Worm (Caenorhabditis elegans) whole organism, L4 larva: ENCODE results near the gene fbxb-108.

Experiments used
- F10B5.3 ChIP-seq: sonication (generic microtip); optimal IDR thresholded peaks from 2 replicates; lab custom pipeline; 2016; ENCODE audit warnings: mild to moderate bottlenecking, missing genetic modification characterization, missing compliant biosample characterization
- F44E2.7 ChIP-seq: fragments of 200-800 bp; sonication (Bioruptor generic); IDR thresholded peaks from 2 replicates; pipeline ENCODE4 v2.1.2; 2022; ENCODE audit warnings: missing genetic modification characterization, missing compliant biosample characterization
- F49E8.2 ChIP-seq: sonication (generic microtip); optimal IDR thresholded peaks from 2 replicates; lab custom pipeline; 2016; ENCODE audit warnings: missing compliant biosample characterization, mild to moderate bottlenecking, missing genetic modification characterization, borderline replicate concordance
- T26A8.4 ChIP-seq: fragments of 200-800 bp; sonication (Bioruptor generic); IDR thresholded peaks from 2 replicates; pipeline ENCODE4 v1.3.6; 2022; ENCODE audit warnings: missing genetic modification characterization, missing compliant biosample characterization
- Y5F2A.4 ChIP-seq: fragments of 200-800 bp; sonication (Bioruptor generic); optimal IDR thresholded peaks from 2 replicates; lab custom pipeline; 2018; ENCODE audit warnings: mild to moderate bottlenecking, missing genetic modification characterization, missing compliant biosample characterization
- aha-1 ChIP-seq: fragments of 150-350 bp; peaks from one replicate; lab custom pipeline; 2014; ENCODE audit warnings: missing biosample characterization, missing genetic modification characterization
- ama-1 ChIP-seq: fragments of 150-350 bp; optimal IDR thresholded peaks from 2 replicates; lab custom pipeline; 2014; ENCODE audit warnings: inconsistent platforms, mixed read lengths
- ceh-28 ChIP-seq: fragments of 150-350 bp; optimal IDR thresholded peaks from 2 replicates; lab custom pipeline; 2014; ENCODE audit warnings: missing biosample characterization, missing genetic modification reagents, missing genetic modification characterization
- cey-2 ChIP-seq: sonication (generic microtip); optimal IDR thresholded peaks from 3 replicates; lab custom pipeline; 2017; ENCODE audit warnings: missing genetic modification characterization, mild to moderate bottlenecking, missing compliant biosample characterization, antibody characterized with exemption, borderline replicate concordance; ENCODE audit not compliant: insufficient read depth
- daf-16 ChIP-seq, 3 experiments: sonication (generic microtip); optimal IDR thresholded peaks; 2 replicates each; lab custom pipeline; 2016 to 2017; ENCODE audit warnings: missing genetic modification characterization in 3 of 3, missing genetic modification reagents in 3 of 3, mild to moderate bottlenecking in 2 of 3, missing compliant biosample characterization in 2 of 3, missing biosample characterization in 1 of 3, moderate library complexity in 1 of 3
- dmd-6 ChIP-seq: fragments of 200-800 bp; sonication (Bioruptor generic); IDR thresholded peaks from 2 replicates; pipeline ENCODE4 v1.3.6; 2022; ENCODE audit warnings: missing genetic modification reagents, missing genetic modification characterization, missing compliant biosample characterization
- dve-1 ChIP-seq: sonication (generic microtip); optimal IDR thresholded peaks from 2 replicates; lab custom pipeline; 2017; ENCODE audit warnings: antibody characterized with exemption, mild to moderate bottlenecking, missing genetic modification characterization, missing compliant biosample characterization; ENCODE audit not compliant: insufficient read depth
- hif-1 ChIP-seq, 2 experiments: sonication (generic microtip); optimal IDR thresholded peaks; 2 replicates each; lab custom pipeline; 2016 to 2017; ENCODE audit warnings: missing compliant biosample characterization in 2 of 2, missing genetic modification characterization in 2 of 2, missing genetic modification reagents in 2 of 2, missing genotype in 2 of 2, mild to moderate bottlenecking in 1 of 2
- hlh-11 ChIP-seq: fragments of 200-800 bp; sonication (Bioruptor generic); optimal IDR thresholded peaks from 2 replicates; lab custom pipeline; 2018; ENCODE audit warnings: mild to moderate bottlenecking, missing genetic modification characterization, missing compliant biosample characterization
- hlh-30 ChIP-seq: sonication (generic microtip); optimal IDR thresholded peaks from 2 replicates; lab custom pipeline; 2017; ENCODE audit warnings: antibody characterized with exemption, mild to moderate bottlenecking, missing genetic modification characterization, missing compliant biosample characterization; ENCODE audit not compliant: insufficient read depth
- lin-15B ChIP-seq: fragments of 150-350 bp; sonication (generic microtip); optimal IDR thresholded peaks from 3 replicates; lab custom pipeline; 2014; ENCODE audit warnings: missing biosample characterization, missing genetic modification characterization
- lin-29 ChIP-seq: fragments of 200-800 bp; sonication (Bioruptor generic); IDR thresholded peaks from 2 replicates; pipeline ENCODE4 v1.3.6; 2022; ENCODE audit warnings: missing genetic modification reagents, missing genetic modification characterization, missing compliant biosample characterization
- madf-5 ChIP-seq, 2 experiments: fragments of 200-800 bp; sonication (Bioruptor generic); IDR thresholded peaks; 2 replicates each; pipeline ENCODE4 v1.3.6; 2022; ENCODE audit warnings: missing compliant biosample characterization in 2 of 2, missing genetic modification characterization in 2 of 2
- mdl-1 ChIP-seq, 2 experiments: fragments of 150-350 bp in 1 of 2; sonication (generic microtip) in 1 of 2; optimal IDR thresholded peaks; 2 replicates each; lab custom pipeline; 2014 to 2017; ENCODE audit warnings: missing biosample characterization in 2 of 2, missing genetic modification characterization in 2 of 2
- mep-1 ChIP-seq: fragments of 150-350 bp; sonication (generic microtip); optimal IDR thresholded peaks from 3 replicates; lab custom pipeline; 2014; ENCODE audit warnings: missing biosample characterization, missing genetic modification characterization
- mes-2 ChIP-seq: sonication (generic microtip); optimal IDR thresholded peaks from 2 replicates; lab custom pipeline; 2016; ENCODE audit warnings: missing genotype, mild to moderate bottlenecking, missing genetic modification characterization, missing compliant biosample characterization; ENCODE audit not compliant: poor library complexity, severe bottlenecking
- mxl-2 ChIP-seq: fragments of 200-800 bp; sonication (Bioruptor generic); conservative IDR thresholded peaks from 2 replicates; pipeline ENCODE4 v1.3.6; 2022; ENCODE audit warnings: missing genetic modification reagents, missing genetic modification characterization, missing compliant biosample characterization
- mxl-3 ChIP-seq: fragments of 200-800 bp; sonication (Bioruptor generic); optimal IDR thresholded peaks from 2 replicates; lab custom pipeline; 2018; ENCODE audit warnings: mild to moderate bottlenecking, missing genetic modification characterization, missing compliant biosample characterization
- nhr-102 ChIP-seq: sonication (generic microtip); optimal IDR thresholded peaks from 2 replicates; lab custom pipeline; 2016; ENCODE audit warnings: mild to moderate bottlenecking, missing genetic modification characterization, moderate library complexity, missing compliant biosample characterization
- nhr-237 ChIP-seq: sonication (generic microtip); optimal IDR thresholded peaks from 2 replicates; lab custom pipeline; 2017; ENCODE audit warnings: missing biosample characterization, missing genetic modification characterization
- nhr-28 ChIP-seq: fragments of 150-350 bp; optimal IDR thresholded peaks from 2 replicates; lab custom pipeline; 2014; ENCODE audit warnings: missing biosample characterization, missing genetic modification characterization
- nhr-41 ChIP-seq: fragments of 200-800 bp; sonication (Bioruptor generic); IDR thresholded peaks from 2 replicates; pipeline ENCODE4 v1.3.6; 2022; ENCODE audit warnings: missing genetic modification reagents, missing genetic modification characterization, missing compliant biosample characterization
- nhr-42 ChIP-seq: fragments of 200-800 bp; sonication (Bioruptor generic); IDR thresholded peaks from 2 replicates; pipeline ENCODE4 v1.3.6; 2022; ENCODE audit warnings: missing genetic modification characterization, missing compliant biosample characterization
- nhr-48 ChIP-seq: sonication (generic microtip); optimal IDR thresholded peaks from 2 replicates; lab custom pipeline; 2016; ENCODE audit warnings: mild to moderate bottlenecking, missing genetic modification characterization, missing compliant biosample characterization
- nhr-6 ChIP-seq: fragments of 150-350 bp; optimal IDR thresholded peaks from 2 replicates; lab custom pipeline; 2014; ENCODE audit warnings: missing biosample characterization, missing genetic modification characterization
- nhr-77 ChIP-seq: fragments of 150-350 bp; optimal IDR thresholded peaks from 2 replicates; lab custom pipeline; 2014; ENCODE audit warnings: missing biosample characterization, missing genetic modification characterization
- pha-4 ChIP-seq, 2 experiments: fragments of 150-350 bp in 1 of 2; fragments of 200-800 bp in 1 of 2; sonication (Bioruptor generic) in 1 of 2; IDR thresholded peaks in 1 of 2; optimal IDR thresholded peaks in 1 of 2; 2 replicates each; pipeline versions ENCODE4 v1.3.6 to Lab custom; 2014 to 2022; ENCODE audit warnings: missing genetic modification characterization in 2 of 2, missing genetic modification reagents in 2 of 2, missing biosample characterization in 1 of 2, missing compliant biosample characterization in 1 of 2
- pqm-1 ChIP-seq: sonication (generic microtip); optimal IDR thresholded peaks from 2 replicates; lab custom pipeline; 2017; ENCODE audit warnings: missing biosample characterization, missing genetic modification characterization
- rbr-2 ChIP-seq: sonication (generic microtip); optimal IDR thresholded peaks from 2 replicates; lab custom pipeline; 2016; ENCODE audit warnings: missing genotype, missing genetic modification characterization, missing compliant biosample characterization
- set-16 ChIP-seq: fragments of 200-800 bp; sonication (Bioruptor generic); IDR thresholded peaks from 2 replicates; pipeline ENCODE4 v1.3.6; 2022; ENCODE audit warnings: missing genetic modification reagents, missing genetic modification characterization, missing compliant biosample characterization
- unc-62 ChIP-seq, 3 experiments: fragments of 150-350 bp in 1 of 3; sonication (generic microtip); optimal IDR thresholded peaks in 2 of 3; peaks in 1 of 3; 1 replicate in 1 of 3; 2 replicates in 2 of 3; lab custom pipeline; 2014 to 2017; ENCODE audit warnings: missing biosample characterization in 3 of 3, missing genetic modification characterization in 3 of 3, missing genetic modification reagents in 3 of 3, missing genotype in 1 of 3
- zfp-2 ChIP-seq: sonication (generic microtip); optimal IDR thresholded peaks from 2 replicates; lab custom pipeline; 2016; ENCODE audit warnings: mild to moderate bottlenecking, missing genetic modification characterization, missing compliant biosample characterization
- zip-11 ChIP-seq: fragments of 200-800 bp; sonication (Bioruptor generic); IDR thresholded peaks from 2 replicates; pipeline ENCODE4 v1.3.6; 2022; ENCODE audit warnings: missing genetic modification characterization, missing compliant biosample characterization
- ztf-11 ChIP-seq: fragments of 150-350 bp; optimal IDR thresholded peaks from 2 replicates; lab custom pipeline; 2014; ENCODE audit warnings: missing biosample characterization, missing genetic modification characterization

fbxb-108 gene

DNA sequence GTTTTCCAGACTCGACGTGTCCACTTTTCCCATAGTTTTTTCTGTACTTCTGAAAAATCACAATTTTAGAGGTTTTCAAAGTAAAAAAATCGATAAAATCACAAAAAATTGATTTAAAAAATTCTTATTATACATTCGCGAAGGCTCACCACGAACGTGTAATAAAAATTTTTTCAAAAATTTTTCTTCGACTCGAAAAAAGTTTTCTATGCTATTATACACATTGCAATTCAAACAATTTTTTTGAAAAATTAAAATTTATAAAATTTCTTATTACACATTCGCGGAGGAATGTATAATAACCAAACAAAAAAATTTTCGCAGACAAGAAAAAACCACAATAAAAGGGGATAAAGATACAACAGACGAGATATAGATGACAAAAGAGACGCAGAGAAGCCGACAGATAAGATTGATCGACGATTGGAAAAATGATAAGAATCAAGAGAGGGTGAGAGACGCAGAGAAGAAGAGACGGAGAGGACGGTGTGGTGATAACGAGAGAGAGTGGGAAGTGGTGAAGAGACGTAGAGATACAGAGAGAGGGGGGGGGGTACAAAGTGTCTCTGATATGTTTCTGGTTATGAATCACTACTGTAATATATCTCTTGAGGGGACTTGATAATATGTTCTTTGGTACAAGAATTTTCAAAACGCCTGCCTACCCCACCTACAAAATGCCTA is 35.9 kb downstream of the fbxb-108 start, which contains the start of gene nhr-119 (continued):
- no peak for TF ChIP-seq nhr-41 (GFP tag; lab: Robert Waterston, UW)
- TF ChIP-seq Y5F2A.4 (GFP tag; lab: Kevin White, UChicago), result no peak
- no peak for TF ChIP-seq lin-29 (GFP tag; lab: Robert Waterston, UW)
- TF ChIP-seq mes-2 (tag; lab: Kevin White, UChicago), result peak; percentile 68
- peak; percentile 11 to 81 for TF ChIP-seq mdl-1 (tag; optimal IDR thresholded peaks at IDR 0.05; lab: Kevin White, UChicago)
- peak; percentile 89 for TF ChIP-seq mxl-3 (GFP tag; lab: Kevin White, UChicago)
- no peak for TF ChIP-seq F44E2.7 (GFP tag; lab: Robert Waterston, UW)
- TF ChIP-seq zip-11 (GFP tag; lab: Robert Waterston, UW), result no peak
- peak; percentile 74 for TF ChIP-seq T26A8.4 (GFP tag; lab: Robert Waterston, UW)
- TF ChIP-seq ama-1, result no peak
- no peak for TF ChIP-seq lin-15B
- TF ChIP-seq nhr-77, result peak; percentile 45
- TF ChIP-seq aha-1 (tag; lab: Kevin White, UChicago), result peak; percentile 64
- peak; percentile 96 for TF ChIP-seq dve-1 (tag; lab: Kevin White, UChicago)
- TF ChIP-seq daf-16 (GFP tag; optimal IDR thresholded peaks at IDR 0.05; lab: Kevin White, UChicago), result peak in 1 of 2 experiments; percentile 15
- peak; percentile 37 for TF ChIP-seq daf-16 (tag; optimal IDR thresholded peaks at IDR 0.05; lab: Kevin White, UChicago)
- no peak for TF ChIP-seq F10B5.3 (tag; lab: Kevin White, UChicago)
- TF ChIP-seq zfp-2 (tag; lab: Kevin White, UChicago), result no peak
- TF ChIP-seq madf-5 (GFP tag; IDR thresholded peaks at IDR 0.05; lab: Robert Waterston, UW), result no peak

DNA sequence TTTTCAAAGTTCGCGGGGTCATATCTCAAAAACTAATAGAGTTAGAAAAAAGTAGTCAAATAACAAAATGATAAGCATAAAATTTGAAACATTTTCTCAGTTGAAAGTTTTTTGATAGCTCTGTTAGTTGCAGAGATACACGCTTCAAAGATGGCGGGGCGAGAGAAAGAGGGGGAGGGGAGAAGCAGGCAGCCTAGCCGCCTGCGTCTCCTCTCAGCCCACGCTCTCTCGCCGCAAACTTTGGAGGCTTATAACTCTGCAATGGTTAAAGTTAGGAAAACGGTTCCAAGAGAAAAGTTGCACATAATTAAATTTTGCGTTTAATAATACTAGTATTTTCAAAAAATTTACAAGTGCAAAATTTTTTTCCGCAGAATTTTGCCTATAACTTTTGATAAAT is 37.0 kb downstream of the fbxb-108 start:
- peak; percentile 54 for TF ChIP-seq set-16
- no peak for TF ChIP-seq zip-11 (GFP tag; lab: Robert Waterston, UW)
- no peak for TF ChIP-seq nhr-6 (tag; lab: Kevin White, UChicago)
- TF ChIP-seq pha-4 (GFP tag; IDR thresholded peaks at IDR 0.05; lab: Robert Waterston, UW), result no peak
- no peak for TF ChIP-seq pha-4 (tag; optimal IDR thresholded peaks at IDR 0.05; lab: Kevin White, UChicago)
- TF ChIP-seq mxl-3 (GFP tag; lab: Kevin White, UChicago), result no peak
- TF ChIP-seq unc-62 (GFP tag; optimal IDR thresholded peaks at IDR 0.05 in 1 of 2; lab: Kevin White, UChicago), result peak in 1 of 2 experiments; percentile 55
- TF ChIP-seq unc-62 (tag; optimal IDR thresholded peaks at IDR 0.05; lab: Kevin White, UChicago), result no peak
- no peak for TF ChIP-seq rbr-2 (tag; lab: Kevin White, UChicago)
- TF ChIP-seq ztf-11 (tag; lab: Kevin White, UChicago), result no peak
- no peak for TF ChIP-seq T26A8.4 (GFP tag; lab: Robert Waterston, UW)
- TF ChIP-seq F49E8.2 (tag; lab: Kevin White, UChicago), result no peak
- TF ChIP-seq nhr-237, result no peak

DNA sequence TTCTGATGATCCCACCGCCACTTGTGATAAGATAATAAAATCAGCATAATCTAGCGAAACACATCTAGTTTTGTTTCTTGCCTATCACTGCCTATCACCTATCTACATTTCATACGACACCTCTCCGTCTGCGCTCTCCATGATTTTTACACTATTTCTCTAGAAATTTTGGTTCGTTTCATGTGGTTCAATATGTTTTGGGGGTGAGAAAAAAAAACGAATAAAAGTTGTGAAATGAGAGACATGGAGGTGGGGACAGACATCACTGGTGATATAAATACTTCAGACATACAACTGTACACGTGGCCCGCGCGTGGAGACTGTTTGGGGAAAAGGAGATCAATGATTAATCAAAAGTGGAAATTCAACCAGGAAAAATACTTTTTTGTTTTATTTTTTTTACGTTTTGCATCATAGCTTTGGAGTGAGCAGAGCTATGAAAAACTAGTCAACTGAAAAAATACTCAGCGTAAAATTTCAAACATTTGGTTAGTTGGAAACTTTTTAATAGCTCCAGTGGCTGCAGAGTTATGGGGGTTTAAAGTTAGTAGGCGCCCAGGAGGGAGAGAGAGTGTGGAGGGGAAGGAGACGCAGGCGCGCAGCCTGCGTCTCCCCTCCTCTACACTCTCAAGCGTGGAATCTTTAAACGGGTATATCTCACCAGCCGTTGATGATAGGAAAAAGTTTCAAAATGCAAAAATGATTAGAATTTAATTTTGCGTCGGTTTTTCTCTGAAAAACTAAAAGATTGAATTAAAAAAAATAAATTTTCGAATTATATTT is 38.2 kb downstream of the fbxb-108 start:
- peak; percentile 63 for TF ChIP-seq nhr-28 (tag; lab: Kevin White, UChicago)
- no peak for TF ChIP-seq set-16
- peak; percentile 82 for TF ChIP-seq pqm-1
- no peak for TF ChIP-seq nhr-42 (GFP tag; lab: Robert Waterston, UW)
- TF ChIP-seq hlh-30 (tag; lab: Kevin White, UChicago), result peak; percentile 64
- 0 out of 2 replicates have a peak, but pooled peaks have one; percentile 7 for TF ChIP-seq pha-4 (GFP tag; IDR thresholded peaks at IDR 0.05; lab: Robert Waterston, UW)
- no peak for TF ChIP-seq pha-4 (tag; optimal IDR thresholded peaks at IDR 0.05; lab: Kevin White, UChicago)
- no peak for TF ChIP-seq daf-16 (GFP tag; optimal IDR thresholded peaks at IDR 0.05; lab: Kevin White, UChicago)
- TF ChIP-seq daf-16 (tag; optimal IDR thresholded peaks at IDR 0.05; lab: Kevin White, UChicago), result peak; percentile 54
- no peak for TF ChIP-seq ceh-28
- peak; percentile 70 for TF ChIP-seq nhr-48 (tag; lab: Kevin White, UChicago)
- TF ChIP-seq cey-2 (tag; lab: Kevin White, UChicago), result peak; percentile 3
- TF ChIP-seq hlh-11, result peak; percentile 69
- TF ChIP-seq dmd-6 (GFP tag; lab: Robert Waterston, UW), result peak; percentile 68
- TF ChIP-seq nhr-102 (tag; lab: Kevin White, UChicago), result peak; percentile 40
- peak; percentile 16 for TF ChIP-seq mep-1 (tag; lab: Kevin White, UChicago)
- peak; percentile 66; the same call in 1 of the 2 replicates for TF ChIP-seq mxl-2
- TF ChIP-seq mxl-3 (GFP tag; lab: Kevin White, UChicago), result peak; percentile 70
- TF ChIP-seq F10B5.3 (tag; lab: Kevin White, UChicago), result no peak
- TF ChIP-seq hif-1 (tag; optimal IDR thresholded peaks at IDR 0.05; lab: Kevin White, UChicago), result no peak
- peak in 1 of 2 experiments; percentile 70 for TF ChIP-seq unc-62 (GFP tag; optimal IDR thresholded peaks at IDR 0.05 in 1 of 2; lab: Kevin White, UChicago)
- TF ChIP-seq unc-62 (tag; optimal IDR thresholded peaks at IDR 0.05; lab: Kevin White, UChicago), result no peak
- TF ChIP-seq mdl-1 (tag; optimal IDR thresholded peaks at IDR 0.05; lab: Kevin White, UChicago), result no peak
- TF ChIP-seq dve-1 (tag; lab: Kevin White, UChicago), result peak; percentile 64
